Worm (Caenorhabditis elegans): ENCODE results near the gene R11.4.

ce11 chrX:16260077-16260476 is 49.7 kb upstream of the R11.4 start:
- TF ChIP-seq snpc-4 (tag; optimal IDR thresholded peaks at IDR 0.05) (no peak), elt-3 (tag; optimal IDR thresholded peaks at IDR 0.05) (no peak)

All from whole organism, mixed stage, embryonic.